Fruit fly (Drosophila melanogaster) whole organism, adult: Measurements from ENCODE around the gene CG10317.

ENCODE experiments used
- CG11617 ChIP-seq: fragments of 200-800 bp; sonication (Bioruptor generic); optimal IDR thresholded peaks from 2 replicates; lab custom pipeline; 2017; ENCODE audit warnings: mild to moderate bottlenecking, missing biosample characterization, missing genetic modification reagents, missing genetic modification characterization
- CG12768 ChIP-seq: fragments of 200-800 bp; sonication (Bioruptor generic); optimal IDR thresholded peaks from 2 replicates; lab custom pipeline; 2017; ENCODE audit warnings: missing biosample characterization, missing genetic modification characterization, mild to moderate bottlenecking, moderate library complexity, missing genetic modification reagents
- CG14711 ChIP-seq: fragments of 200-800 bp; sonication (Bioruptor generic); optimal IDR thresholded peaks from 2 replicates; lab custom pipeline; 2018; ENCODE audit warnings: missing biosample characterization, mild to moderate bottlenecking, missing genetic modification characterization, moderate library complexity
- CG1620 ChIP-seq: fragments of 200-800 bp; sonication (Bioruptor generic); optimal IDR thresholded peaks from 2 replicates; lab custom pipeline; 2016; ENCODE audit warnings: missing biosample characterization, missing genetic modification characterization
- CG33017 ChIP-seq: fragments of 200-800 bp; sonication (Bioruptor generic); optimal IDR thresholded peaks from 2 replicates; lab custom pipeline; 2018; ENCODE audit warnings: missing biosample characterization, mild to moderate bottlenecking, missing genetic modification characterization, moderate library complexity
- CG5204 ChIP-seq: fragments of 200-800 bp; sonication (Bioruptor generic); optimal IDR thresholded peaks from 2 replicates; lab custom pipeline; 2016; ENCODE audit warnings: missing biosample characterization, missing genetic modification characterization
- CG7045 ChIP-seq: fragments of 200-800 bp; sonication (Bioruptor generic); optimal IDR thresholded peaks from 2 replicates; lab custom pipeline; 2017; ENCODE audit warnings: missing biosample characterization, mild to moderate bottlenecking, missing genetic modification characterization
- CG7101 ChIP-seq: fragments of 200-800 bp; sonication (Bioruptor generic); optimal IDR thresholded peaks from 2 replicates; lab custom pipeline; 2018; ENCODE audit warnings: missing biosample characterization, mild to moderate bottlenecking, missing genetic modification characterization, moderate library complexity
- Clk ChIP-seq: fragments of 200-800 bp; sonication (Bioruptor generic); optimal IDR thresholded peaks from 2 replicates; lab custom pipeline; 2017; ENCODE audit warnings: missing biosample characterization, missing genetic modification characterization
- Crg-1 ChIP-seq: fragments of 200-800 bp; sonication (Bioruptor generic); optimal IDR thresholded peaks from 2 replicates; lab custom pipeline; 2016; ENCODE audit warnings: missing biosample characterization, missing genetic modification characterization
- Hr96 ChIP-seq: fragments of 200-800 bp; sonication (Bioruptor generic); optimal IDR thresholded peaks from 2 replicates; lab custom pipeline; 2016; ENCODE audit warnings: missing biosample characterization, missing genetic modification characterization
- Mnt ChIP-seq: fragments of 200-800 bp; sonication (Bioruptor generic); optimal IDR thresholded peaks from 2 replicates; lab custom pipeline; 2016; ENCODE audit warnings: missing biosample characterization, mild to moderate bottlenecking, missing genetic modification characterization
- bab1 ChIP-seq: fragments of 200-800 bp; sonication (Bioruptor generic); optimal IDR thresholded peaks from 3 replicates; lab custom pipeline; 2019; ENCODE audit warnings: missing biosample characterization, mild to moderate bottlenecking, missing genetic modification characterization, moderate library complexity
- cic ChIP-seq: fragments of 200-800 bp; sonication (Bioruptor generic); optimal IDR thresholded peaks from 2 replicates; lab custom pipeline; 2017; ENCODE audit warnings: missing biosample characterization, mild to moderate bottlenecking, missing genetic modification characterization, moderate library complexity
- cnc ChIP-seq, 2 experiments: fragments of >200 bp; optimal IDR thresholded peaks; 2 replicates each; lab custom pipeline; 2017
- kay ChIP-seq: fragments of 200-800 bp; sonication (Bioruptor generic); peaks from one replicate; lab custom pipeline; 2016; ENCODE audit warnings: missing biosample characterization, missing genetic modification characterization, borderline replicate concordance
- ovo ChIP-seq: fragments of 200-800 bp; sonication (Bioruptor generic); optimal IDR thresholded peaks from 2 replicates; lab custom pipeline; 2016; ENCODE audit warnings: missing biosample characterization, missing genetic modification characterization
- pad ChIP-seq: fragments of 200-800 bp; sonication (Bioruptor generic); optimal IDR thresholded peaks from 3 replicates; lab custom pipeline; 2017; ENCODE audit warnings: missing biosample characterization, missing genetic modification characterization, mild to moderate bottlenecking, moderate library complexity, missing genetic modification reagents
- tj ChIP-seq: fragments of 200-800 bp; sonication (Bioruptor generic); optimal IDR thresholded peaks from 3 replicates; lab custom pipeline; 2017; ENCODE audit warnings: missing biosample characterization, mild to moderate bottlenecking, missing genetic modification characterization, moderate library complexity
- toe ChIP-seq: fragments of 200-800 bp; sonication (Bioruptor generic); optimal IDR thresholded peaks from 2 replicates; lab custom pipeline; 2016; ENCODE audit warnings: missing biosample characterization, missing genetic modification characterization

CG10317 gene

DNA sequence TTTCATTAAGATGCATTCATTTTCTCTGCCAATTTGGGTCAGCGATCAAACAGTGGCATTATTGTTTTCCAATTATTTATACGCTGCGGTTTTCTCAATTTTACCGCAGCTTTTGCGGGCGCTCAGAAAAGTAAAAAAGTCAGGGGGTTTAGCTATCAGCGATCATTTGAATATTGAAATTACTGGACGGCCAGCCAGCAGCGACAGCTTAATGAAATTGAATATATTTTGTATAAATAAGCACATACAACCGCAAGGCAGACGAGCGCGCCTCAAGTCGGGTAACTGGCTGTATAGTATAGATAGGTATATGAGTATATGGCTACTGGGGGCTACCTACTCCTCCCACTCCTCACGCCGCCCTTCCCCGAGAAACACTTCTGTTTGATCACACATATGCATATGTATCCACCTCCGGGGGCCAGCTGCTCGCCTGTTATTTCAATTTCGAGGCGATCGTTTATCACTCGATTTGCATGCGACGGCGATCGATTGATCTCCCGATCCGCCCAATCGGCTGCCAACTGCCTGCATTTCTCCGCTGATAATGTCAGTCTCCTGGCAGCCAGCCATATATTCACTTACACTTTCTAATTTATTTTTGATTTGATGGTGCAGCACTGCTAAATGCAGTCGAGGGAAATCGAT is 14.0 kb downstream of the CG10317 start:
- TF ChIP-seq CG33017 (tag; lab: Kevin White, UChicago) (no peak), Hr96 (GFP tag; lab: Kevin White, UChicago) (peak; percentile 36), CG11617 (GFP tag; lab: Kevin White, UChicago) (peak; percentile 67), Crg-1 (GFP tag; lab: Kevin White, UChicago) (no peak), tj (peak; percentile 29), ovo (GFP tag; lab: Kevin White, UChicago) (peak; percentile 2), cic (GFP tag; lab: Kevin White, UChicago) (peak; percentile 52), CG5204 (GFP tag; lab: Kevin White, UChicago) (peak; percentile 31), kay (GFP tag; lab: Kevin White, UChicago) (peak; percentile 70), bab1 (no peak), pad (no peak)

DNA sequence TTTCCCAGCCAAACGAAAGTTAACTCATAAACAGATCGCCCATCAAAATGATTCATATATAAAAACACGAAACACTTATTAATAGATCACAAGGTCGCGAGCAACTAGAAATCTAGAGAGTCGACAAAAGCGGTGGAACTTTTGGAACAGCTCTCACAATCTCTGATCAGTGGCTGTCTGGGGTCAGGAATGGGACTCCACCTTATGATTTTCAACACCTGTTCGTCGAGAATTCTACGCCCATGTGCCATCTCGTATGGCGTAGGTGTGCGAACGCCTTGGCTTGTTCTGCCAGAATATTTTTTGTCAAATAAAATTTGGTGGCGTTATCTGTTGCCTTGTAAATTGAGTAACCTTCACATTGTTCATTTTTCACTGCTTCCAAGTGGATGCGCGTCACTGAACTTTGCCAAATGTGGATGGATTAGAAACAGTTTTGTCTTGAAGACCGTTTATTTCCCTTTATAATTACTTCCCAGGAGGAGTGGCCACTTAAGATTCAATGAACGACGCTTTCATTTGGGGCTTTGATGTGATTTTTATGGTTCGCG is 14.9 kb downstream of the CG10317 start:
- TF ChIP-seq CG5204 (GFP tag; lab: Kevin White, UChicago) = no peak
- peak; percentile 40 for TF ChIP-seq CG33017 (tag; lab: Kevin White, UChicago)
- TF ChIP-seq CG11617 (GFP tag; lab: Kevin White, UChicago) = no peak
- TF ChIP-seq CG7045 (GFP tag; lab: Kevin White, UChicago) = peak; percentile 3
- peak; percentile 14 for TF ChIP-seq CG12768 (GFP tag; lab: Kevin White, UChicago)

- peak in 1 of 2 experiments; percentile 9 for TF ChIP-seq cnc (optimal IDR thresholded peaks at IDR 0.05; lab: Kevin White, UChicago)
- no peak for TF ChIP-seq kay (GFP tag; lab: Kevin White, UChicago)
Observed at dm6 chr3R:16353671-16354070, 16.7 kb downstream of the CG10317 start.

dm6 chr3R:16353195-16353594 is 17.1 kb downstream of the CG10317 start:
- TF ChIP-seq pad (no peak), Mnt (no peak), CG12768 (GFP tag; lab: Kevin White, UChicago) (no peak), bab1 (no peak), toe (GFP tag; lab: Kevin White, UChicago) (no peak)

DNA sequence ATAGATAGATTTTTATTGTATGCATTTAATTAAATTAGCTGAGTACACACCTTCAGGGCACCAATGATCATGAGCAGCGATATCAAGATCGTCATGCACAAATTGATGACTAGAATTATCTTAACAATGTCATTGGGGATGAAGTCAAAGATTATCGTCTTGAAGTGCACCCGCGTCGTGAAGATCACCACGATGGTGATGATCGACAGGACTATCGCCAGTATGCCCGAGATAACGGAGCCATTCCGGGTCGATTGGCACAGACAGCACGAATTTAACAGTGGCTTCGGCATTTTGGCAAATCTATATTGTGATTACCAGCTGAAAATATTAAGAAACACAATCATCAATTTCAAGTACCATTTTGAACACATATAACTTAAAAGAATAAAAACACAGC is 18.3 kb downstream of the CG10317 start:
- TF ChIP-seq cnc (optimal IDR thresholded peaks at IDR 0.05; lab: Kevin White, UChicago) = no peak
- no peak for TF ChIP-seq CG11617 (GFP tag; lab: Kevin White, UChicago)
- no peak for TF ChIP-seq Clk (GFP tag; lab: Kevin White, UChicago)
- TF ChIP-seq toe (GFP tag; lab: Kevin White, UChicago) = no peak
- no peak for TF ChIP-seq CG5204 (GFP tag; lab: Kevin White, UChicago)
- TF ChIP-seq CG7101 (tag; lab: Kevin White, UChicago) = no peak

DNA sequence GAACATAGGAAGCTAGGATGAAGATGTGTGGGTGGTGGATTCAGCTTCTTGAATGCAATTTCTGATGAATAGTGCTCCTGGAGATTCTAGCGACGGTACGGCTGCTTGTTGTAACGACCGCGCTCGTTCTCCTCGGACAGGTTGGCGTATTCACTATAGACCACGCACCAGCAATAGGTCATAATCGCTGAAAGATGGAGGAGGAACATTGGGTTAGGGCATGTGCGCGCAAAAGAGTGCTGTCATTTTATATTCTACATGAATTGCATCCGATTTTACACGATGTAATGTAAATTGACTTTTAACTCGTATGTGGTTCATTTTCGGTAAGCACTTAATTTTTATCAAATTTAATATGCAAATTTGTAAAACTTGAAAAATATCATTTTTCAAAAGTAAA is 19.3 kb downstream of the CG10317 start:
- no peak for TF ChIP-seq cic (GFP tag; lab: Kevin White, UChicago)
- peak; percentile 20 for TF ChIP-seq pad

DNA sequence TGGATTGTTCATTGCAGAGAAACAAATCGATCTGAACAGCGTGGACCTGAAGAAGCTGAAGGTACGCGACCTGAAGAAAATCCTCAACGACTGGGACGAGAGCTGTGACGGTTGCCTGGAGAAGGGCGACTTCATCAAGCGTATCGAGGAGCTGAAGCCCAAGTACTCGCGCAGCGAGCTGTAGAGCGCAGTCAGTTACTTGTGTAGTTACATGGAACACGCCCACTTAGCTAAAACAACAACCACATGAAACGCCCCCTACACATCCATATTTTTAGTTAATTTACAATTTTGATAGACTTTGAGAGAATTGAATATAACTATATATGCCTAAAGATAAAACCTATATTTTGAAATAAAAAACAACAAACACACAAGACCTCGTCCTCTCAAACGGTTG is 19.9 kb downstream of the CG10317 start:
- TF ChIP-seq bab1 = no peak
- no peak for TF ChIP-seq CG1620 (GFP tag; lab: Kevin White, UChicago)
- no peak for TF ChIP-seq CG7101 (tag; lab: Kevin White, UChicago)
- no peak for TF ChIP-seq CG14711

DNA sequence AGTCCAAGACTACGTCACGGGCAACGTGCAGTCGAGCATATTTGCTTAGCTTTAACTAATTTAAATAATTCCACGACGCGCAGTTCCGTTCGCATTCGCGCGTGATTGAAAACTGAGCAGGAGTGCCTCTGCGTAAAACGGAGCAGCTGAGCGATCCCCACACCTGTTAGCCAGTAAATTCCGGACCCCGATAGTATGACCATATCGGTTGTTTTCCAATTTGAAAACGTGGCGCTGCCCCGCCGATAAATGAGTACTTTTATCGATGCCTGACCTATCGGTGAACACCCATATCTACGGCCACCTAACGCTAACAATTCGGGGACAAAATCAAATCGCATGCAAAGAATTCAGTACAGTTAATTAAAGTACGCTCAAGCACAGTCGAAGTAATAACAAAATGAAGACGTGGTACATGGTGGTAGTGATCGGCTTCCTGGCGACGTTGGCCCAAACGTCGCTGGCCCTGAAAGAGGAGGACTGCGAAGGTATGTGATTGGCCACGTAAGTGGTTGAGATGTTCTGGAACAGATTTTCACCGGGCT is 21.1 kb downstream of the CG10317 start, which contains the start of the genes CG14879 and Manf:
Gene CG14879, minus strand, starts transcription at position 116 of the 545 bp plus-strand sequence.
Gene Manf, plus strand, starts transcription at position 294 of the 545 bp plus-strand sequence.
- TF ChIP-seq CG1620 (GFP tag; lab: Kevin White, UChicago) (no peak), pad (peak; percentile 13), CG7101 (tag; lab: Kevin White, UChicago) (peak; percentile 19), cnc (optimal IDR thresholded peaks at IDR 0.05; lab: Kevin White, UChicago) (no peak), ovo (GFP tag; lab: Kevin White, UChicago) (no peak), cic (GFP tag; lab: Kevin White, UChicago) (peak; percentile 43), Hr96 (GFP tag; lab: Kevin White, UChicago) (no peak), kay (GFP tag; lab: Kevin White, UChicago) (no peak), Crg-1 (GFP tag; lab: Kevin White, UChicago) (no peak), tj (peak; percentile 65), CG14711 (no peak), Mnt (peak; percentile 63), bab1 (peak; percentile 65), CG33017 (tag; lab: Kevin White, UChicago) (no peak), CG7045 (GFP tag; lab: Kevin White, UChicago) (no peak), CG12768 (GFP tag; lab: Kevin White, UChicago) (no peak), Clk (GFP tag; lab: Kevin White, UChicago) (no peak), CG5204 (GFP tag; lab: Kevin White, UChicago) (no peak), toe (GFP tag; lab: Kevin White, UChicago) (no peak), CG11617 (GFP tag; lab: Kevin White, UChicago) (no peak)
